Fruit fly (Drosophila melanogaster): ENCODE data around the gene CG6830.

Gene CG6830

DNA sequence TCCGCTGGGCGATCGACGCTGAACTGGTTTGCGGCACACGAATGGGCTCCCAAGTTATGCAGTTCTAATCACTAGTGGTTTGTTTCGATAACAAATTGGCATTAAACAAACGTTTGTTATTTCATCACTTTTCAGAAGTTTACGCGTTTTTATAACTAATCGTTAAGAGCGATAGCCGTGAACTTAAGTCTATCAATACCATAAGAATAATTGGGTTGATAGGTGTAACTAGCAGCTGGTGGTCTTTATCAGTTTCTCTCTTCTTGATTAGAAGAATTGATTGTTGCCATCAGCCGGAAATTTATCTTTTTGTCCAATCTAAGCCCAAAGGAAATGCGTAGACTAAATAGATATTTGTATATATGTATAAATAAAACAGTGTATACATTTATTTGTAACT is at the start of gene CG6830:
Gene CG6830 (minus strand): TSS at position 27 of the 400 bp plus-strand sequence.
- TF ChIP-seq Sin3A (optimal IDR thresholded peaks at IDR 0.05) (no peak), psq (optimal IDR thresholded peaks at IDR 0.05) (no peak), Myc (optimal IDR thresholded peaks at IDR 0.05) (no peak), insv (optimal IDR thresholded peaks at IDR 0.05) (no peak), h (optimal IDR thresholded peaks at IDR 0.05) (no peak), ttk (optimal IDR thresholded peaks at IDR 0.05) (no peak)

DNA sequence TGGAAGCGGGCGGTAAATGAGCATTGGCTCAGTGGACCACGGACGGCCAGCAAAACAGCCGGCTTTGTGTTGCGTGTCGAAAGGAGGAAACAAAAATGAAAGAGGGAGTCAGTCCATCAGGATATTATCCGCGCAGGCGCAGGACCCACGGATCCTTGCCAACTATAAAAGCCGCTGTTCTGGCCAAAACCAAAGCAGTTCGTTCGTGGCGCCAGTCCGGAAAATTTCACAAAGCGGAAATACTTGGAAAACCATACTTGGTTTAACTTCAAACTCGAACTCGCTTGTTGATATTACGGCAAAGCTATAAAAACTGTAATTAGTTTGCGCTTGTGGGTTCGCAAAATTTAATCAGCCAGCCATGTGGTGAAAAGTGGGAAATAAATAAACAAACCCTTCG is 37.5 kb upstream of the CG6830 start, which contains the start of gene CG12594:
Gene CG12594 (plus strand): TSS at position 142 of the 400 bp plus-strand sequence.
- no peak for TF ChIP-seq Sin3A (optimal IDR thresholded peaks at IDR 0.05)
- no peak for TF ChIP-seq insv (optimal IDR thresholded peaks at IDR 0.05)

DNA sequence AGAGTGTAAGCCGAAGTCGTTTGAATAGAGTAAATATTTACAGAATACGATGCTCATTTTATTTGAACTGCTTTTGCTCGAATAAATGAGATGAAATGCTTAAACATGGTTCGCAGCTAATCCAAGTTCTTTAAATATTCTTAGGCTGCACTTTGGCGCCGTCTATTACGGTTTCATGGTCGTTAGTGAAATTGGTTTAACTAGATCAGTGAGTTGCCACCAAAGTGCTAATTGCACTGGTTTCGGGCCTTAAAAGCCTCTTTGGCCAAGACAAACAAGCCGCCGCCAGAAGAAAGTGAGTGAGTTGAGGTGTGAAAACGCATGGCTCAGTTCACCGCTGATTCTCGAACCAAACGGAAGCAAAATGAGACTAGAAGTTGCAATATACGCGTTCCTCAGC is 27.2 kb upstream of the CG6830 start, which contains the start of gene CG14720:
Gene CG14720 (plus strand): TSS at position 301 of the 400 bp plus-strand sequence.
- TF ChIP-seq psq (optimal IDR thresholded peaks at IDR 0.05) (no peak), insv (optimal IDR thresholded peaks at IDR 0.05) (no peak), Sin3A (optimal IDR thresholded peaks at IDR 0.05) (no peak), ttk (optimal IDR thresholded peaks at IDR 0.05) (no peak), h (optimal IDR thresholded peaks at IDR 0.05) (no peak), Myc (optimal IDR thresholded peaks at IDR 0.05) (no peak)

DNA sequence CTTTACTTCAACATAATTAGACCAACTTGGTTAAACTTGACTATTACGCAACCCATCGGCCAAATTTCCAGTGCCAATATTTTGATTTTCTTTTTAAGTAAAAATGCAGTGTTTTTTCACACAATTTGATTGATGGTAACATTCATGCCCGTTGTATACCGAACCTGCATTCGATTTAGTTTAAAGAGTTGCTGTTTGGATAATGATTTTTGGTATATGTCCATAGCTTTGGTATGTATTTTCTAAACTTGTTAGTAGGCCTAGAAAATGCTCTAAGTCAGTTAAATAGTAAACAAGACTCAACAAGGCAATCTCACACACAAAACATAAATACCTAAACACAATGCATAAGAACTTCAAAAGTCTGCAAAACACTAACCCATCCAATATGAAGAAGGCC is 19.6 kb upstream of the CG6830 start, which contains the start of gene I-t:
Gene I-t (plus strand): TSS at position 301 of the 400 bp plus-strand sequence.
- TF ChIP-seq Myc (optimal IDR thresholded peaks at IDR 0.05) (no peak), h (optimal IDR thresholded peaks at IDR 0.05) (no peak)

DNA sequence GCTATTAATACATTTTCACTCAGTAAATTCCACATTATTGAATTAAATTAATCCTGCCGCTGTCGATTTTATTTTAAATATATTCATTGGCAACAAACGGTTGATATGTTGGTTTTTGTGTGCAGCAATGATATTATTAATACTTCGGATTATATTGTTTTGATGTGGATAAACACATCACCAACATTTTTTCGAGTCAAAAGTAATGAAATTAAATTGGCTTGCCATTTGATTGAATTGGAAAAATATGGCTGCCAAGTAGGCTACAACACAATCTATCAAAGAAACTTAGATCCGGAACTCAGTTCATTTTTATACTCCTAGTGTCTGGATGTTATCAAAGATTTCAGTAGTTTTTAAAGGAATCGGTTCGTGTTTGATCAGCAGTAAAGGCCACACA is 16.2 kb upstream of the CG6830 start, which contains the start of gene CG14718:
Gene CG14718 (plus strand): TSS at position 301 of the 400 bp plus-strand sequence.
- TF ChIP-seq Sin3A (optimal IDR thresholded peaks at IDR 0.05) (no peak), h (optimal IDR thresholded peaks at IDR 0.05) (no peak), insv (optimal IDR thresholded peaks at IDR 0.05) (no peak), psq (optimal IDR thresholded peaks at IDR 0.05) (no peak), Myc (optimal IDR thresholded peaks at IDR 0.05) (no peak), ttk (optimal IDR thresholded peaks at IDR 0.05) (no peak)

DNA sequence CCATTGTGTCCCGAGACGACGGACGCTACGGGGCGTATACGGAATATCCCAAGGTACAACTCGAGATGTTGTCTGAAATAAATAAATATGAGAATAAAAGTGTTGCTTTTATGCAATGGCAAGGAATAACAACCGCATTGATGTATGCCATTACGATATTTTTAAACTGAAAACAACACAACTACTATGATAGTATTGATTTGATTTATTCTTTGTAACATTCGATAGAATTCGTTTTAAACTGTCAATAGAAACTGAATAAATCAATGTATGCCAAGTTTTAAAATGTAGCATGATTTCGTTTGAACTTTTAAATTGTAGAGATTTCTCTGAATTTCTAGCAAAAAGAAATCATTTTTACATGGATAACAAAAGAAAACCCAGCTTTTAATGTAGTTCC is 12.1 kb upstream of the CG6830 start, which contains the start of gene CG14717:
Gene CG14717 (plus strand): TSS at position 301 of the 400 bp plus-strand sequence.
- TF ChIP-seq h (optimal IDR thresholded peaks at IDR 0.05) (no peak), ttk (optimal IDR thresholded peaks at IDR 0.05) (no peak), insv (optimal IDR thresholded peaks at IDR 0.05) (no peak), Myc (optimal IDR thresholded peaks at IDR 0.05) (no peak), Sin3A (optimal IDR thresholded peaks at IDR 0.05) (no peak), psq (optimal IDR thresholded peaks at IDR 0.05) (no peak)

DNA sequence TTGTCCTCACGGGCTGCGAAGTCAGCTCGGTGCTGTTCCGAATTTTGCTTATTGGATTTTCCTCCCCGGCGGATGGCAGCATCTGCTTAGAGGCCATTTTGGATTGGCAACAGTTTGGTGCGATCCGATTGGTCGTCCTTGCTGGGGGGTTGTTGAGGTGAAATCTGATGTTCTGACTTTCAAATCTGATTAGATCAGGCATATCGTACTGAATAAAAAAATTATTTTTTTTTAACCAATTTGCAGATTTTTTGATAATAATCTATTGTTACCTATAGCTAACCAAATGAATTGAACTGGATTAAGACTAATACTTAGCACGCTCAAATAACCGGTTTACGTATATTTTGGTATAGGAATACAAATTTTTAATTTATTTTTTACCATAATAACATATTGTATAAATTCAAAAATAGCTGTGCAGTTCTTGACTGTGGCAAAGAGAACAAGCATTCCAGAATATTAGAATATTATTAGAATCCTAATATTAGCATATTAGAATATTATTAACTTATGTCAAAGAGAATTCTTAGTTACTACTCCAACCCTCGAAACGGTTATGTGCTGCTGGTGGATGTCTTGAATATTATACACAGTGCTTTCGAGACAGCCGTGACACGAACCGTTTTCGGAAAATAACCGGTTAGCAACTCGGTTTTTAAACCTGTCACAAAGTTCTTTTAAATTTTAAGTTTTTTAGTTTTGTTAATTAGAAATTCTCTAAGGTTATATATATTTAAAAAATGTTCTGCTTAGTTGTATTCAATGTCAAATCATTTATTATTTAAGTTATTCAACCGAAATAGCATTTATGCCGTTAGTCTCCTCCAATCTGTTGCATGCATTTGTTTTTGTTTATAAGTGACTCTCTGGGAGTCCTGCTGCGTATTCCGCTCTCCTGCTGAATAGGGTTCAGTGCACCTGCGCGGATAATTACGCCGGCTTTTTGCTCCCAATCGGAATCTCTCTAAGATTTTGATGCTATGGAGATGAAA is 10.5 kb upstream of the CG6830 start, which contains the start of gene Fer3:
Gene Fer3 (minus strand): TSS at position 1 of the 995 bp plus-strand sequence.
- TF ChIP-seq Myc (optimal IDR thresholded peaks at IDR 0.05) (no peak), h (optimal IDR thresholded peaks at IDR 0.05) (no peak), psq (optimal IDR thresholded peaks at IDR 0.05) (no peak), insv (optimal IDR thresholded peaks at IDR 0.05) (no peak), Sin3A (optimal IDR thresholded peaks at IDR 0.05) (no peak), ttk (optimal IDR thresholded peaks at IDR 0.05) (no peak)

DNA sequence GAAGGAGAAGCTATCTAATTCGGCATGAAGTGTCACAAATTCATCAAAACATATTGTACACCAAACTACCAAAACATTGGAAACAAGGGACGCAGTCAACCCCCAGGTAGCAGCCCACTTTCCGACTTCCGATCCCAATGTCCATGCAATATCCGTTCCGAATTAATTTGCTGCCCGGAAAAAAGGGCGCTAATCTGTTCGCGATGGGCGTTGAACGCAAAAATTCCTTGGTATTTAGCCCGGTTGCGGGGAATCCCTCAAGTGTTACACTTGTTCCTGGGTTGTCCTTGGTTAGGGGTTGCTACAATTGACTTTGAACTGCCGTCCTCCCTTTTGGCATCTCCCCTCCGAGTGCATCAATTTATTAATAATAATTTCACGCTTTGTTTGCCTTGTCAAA is 8.4 kb upstream of the CG6830 start:
- no peak for TF ChIP-seq Sin3A (optimal IDR thresholded peaks at IDR 0.05)
- TF ChIP-seq psq (optimal IDR thresholded peaks at IDR 0.05), result no peak
- no peak for TF ChIP-seq h (optimal IDR thresholded peaks at IDR 0.05)
- TF ChIP-seq ttk (optimal IDR thresholded peaks at IDR 0.05), result no peak
- no peak for TF ChIP-seq insv (optimal IDR thresholded peaks at IDR 0.05)
- no peak for TF ChIP-seq Myc (optimal IDR thresholded peaks at IDR 0.05)

DNA sequence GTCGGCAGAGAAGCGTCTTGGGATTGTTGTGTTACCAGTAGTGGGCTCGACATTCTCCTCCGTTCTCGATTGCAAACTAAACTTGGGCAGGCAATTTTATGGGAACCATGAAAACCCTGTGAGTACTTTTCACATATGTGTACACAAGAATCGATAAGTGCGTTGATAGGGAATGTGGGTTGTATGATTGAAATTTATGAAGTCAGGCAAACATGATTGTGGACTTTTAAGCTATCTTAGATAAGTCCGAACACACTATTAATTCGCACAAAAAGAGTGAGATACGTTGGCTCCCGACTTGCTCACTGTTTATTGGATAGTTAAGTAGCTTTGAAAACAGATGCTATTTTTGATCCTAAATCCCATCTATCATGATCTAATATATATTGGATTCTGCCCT is 7.6 kb upstream of the CG6830 start, which contains the start of gene CG18765:
Gene CG18765 (minus strand): TSS at position 53 of the 400 bp plus-strand sequence.
- TF ChIP-seq psq (optimal IDR thresholded peaks at IDR 0.05), result no peak
- no peak for TF ChIP-seq ttk (optimal IDR thresholded peaks at IDR 0.05)
- TF ChIP-seq insv (optimal IDR thresholded peaks at IDR 0.05), result no peak
- TF ChIP-seq Sin3A (optimal IDR thresholded peaks at IDR 0.05), result no peak
- no peak for TF ChIP-seq h (optimal IDR thresholded peaks at IDR 0.05)
- no peak for TF ChIP-seq Myc (optimal IDR thresholded peaks at IDR 0.05)

DNA sequence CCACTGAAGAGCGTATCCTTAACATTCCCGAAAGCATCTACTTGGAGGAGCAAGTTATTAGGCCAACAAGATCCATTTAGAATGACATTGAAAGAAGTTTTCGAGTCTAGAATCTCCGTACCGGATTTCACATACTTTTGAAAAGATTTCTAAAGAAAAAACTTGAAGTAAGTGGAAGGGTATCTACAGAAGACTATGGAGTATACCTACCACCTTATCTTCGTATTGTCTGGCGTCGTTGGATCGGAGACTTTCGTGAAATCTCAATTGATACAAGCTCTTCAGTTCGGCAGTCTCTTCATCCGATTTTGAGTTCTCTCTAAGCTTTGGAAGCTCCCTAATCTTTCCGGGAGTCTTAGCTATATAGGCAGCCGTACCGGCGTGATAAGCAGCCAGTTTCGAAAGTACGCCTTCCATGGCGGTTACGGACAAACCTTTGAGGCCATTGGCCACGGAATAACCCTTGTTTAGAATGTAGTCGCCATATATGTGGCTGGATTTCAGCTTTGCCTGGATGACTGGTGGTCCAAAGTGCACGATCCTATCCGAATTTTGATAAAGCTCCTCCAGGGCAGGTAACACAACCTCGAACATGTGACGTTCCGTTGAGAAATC is 6.8 kb upstream of the CG6830 start:
- TF ChIP-seq h (optimal IDR thresholded peaks at IDR 0.05) (no peak), insv (optimal IDR thresholded peaks at IDR 0.05) (no peak), ttk (optimal IDR thresholded peaks at IDR 0.05) (no peak), Myc (optimal IDR thresholded peaks at IDR 0.05) (no peak), psq (optimal IDR thresholded peaks at IDR 0.05) (no peak), Sin3A (optimal IDR thresholded peaks at IDR 0.05) (no peak)

DNA sequence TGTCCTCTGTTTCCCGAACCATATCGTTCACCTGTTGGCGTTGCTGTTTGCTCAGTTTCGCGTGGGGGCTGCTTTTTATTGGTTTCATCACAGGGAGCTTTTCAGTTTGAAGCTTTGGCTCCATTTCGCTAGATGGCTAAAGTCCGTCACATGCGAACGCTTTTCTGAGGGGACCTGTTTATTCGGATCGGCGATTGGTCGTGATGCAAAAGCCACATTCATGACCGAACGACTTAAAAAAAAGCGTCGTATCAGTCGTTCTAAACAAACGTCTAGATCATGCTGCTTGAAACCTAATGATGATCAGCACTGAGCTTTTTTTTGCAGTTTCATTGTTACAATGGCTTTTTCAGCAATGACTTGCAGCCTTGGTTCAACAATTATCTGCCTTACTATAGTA is 5.8 kb upstream of the CG6830 start, which contains the start of gene CG6908:
Gene CG6908 (minus strand): TSS at position 152 of the 400 bp plus-strand sequence.
- TF ChIP-seq Myc (optimal IDR thresholded peaks at IDR 0.05) (no peak), ttk (optimal IDR thresholded peaks at IDR 0.05) (no peak)

DNA sequence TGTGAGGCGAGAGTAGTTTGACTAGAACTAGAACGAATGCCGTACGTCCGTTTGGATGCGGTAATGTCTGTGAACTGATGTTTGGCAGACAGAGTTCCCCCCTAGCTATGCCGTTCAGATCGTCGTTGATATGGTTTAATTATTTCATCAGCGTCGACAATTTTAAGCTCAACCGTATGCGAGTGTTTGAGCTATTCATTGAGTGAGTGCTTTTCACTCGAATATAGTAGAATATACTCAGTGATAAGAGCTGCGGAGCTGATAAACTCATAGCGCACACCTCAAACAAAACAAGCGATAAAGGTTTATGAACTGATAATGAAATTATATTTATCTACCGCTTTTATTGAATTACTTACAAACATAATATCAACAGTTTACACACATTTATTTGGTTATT is 3.9 kb upstream of the CG6830 start, which contains the start of gene CG6834:
Gene CG6834 (minus strand): TSS at position 79 of the 400 bp plus-strand sequence.
- TF ChIP-seq insv (optimal IDR thresholded peaks at IDR 0.05), result no peak
- no peak for TF ChIP-seq psq (optimal IDR thresholded peaks at IDR 0.05)
- TF ChIP-seq ttk (optimal IDR thresholded peaks at IDR 0.05), result no peak
- no peak for TF ChIP-seq Myc (optimal IDR thresholded peaks at IDR 0.05)
- TF ChIP-seq h (optimal IDR thresholded peaks at IDR 0.05), result no peak
